Fruit fly (Drosophila melanogaster) whole organism, wandering third instar larva: ENCODE measurements around the gene PIP82.

ENCODE experiments used
- Dfd ChIP-seq: fragments of >200 bp; optimal IDR thresholded peaks from 2 replicates; lab custom pipeline; 2017; ENCODE audit warnings: missing biosample characterization, missing genetic modification characterization
- Hnf4 ChIP-seq: fragments of 200-800 bp; sonication (Bioruptor generic); optimal IDR thresholded peaks from 2 replicates; lab custom pipeline; 2016; ENCODE audit warnings: missing biosample characterization, mild to moderate bottlenecking, missing genetic modification characterization
- Hr78 ChIP-seq: fragments of >200 bp; optimal IDR thresholded peaks from 2 replicates; lab custom pipeline; 2017; ENCODE audit warnings: missing biosample characterization, missing genetic modification characterization
- Jra ChIP-seq: sonication (Bioruptor generic); optimal IDR thresholded peaks from 2 replicates; lab custom pipeline; 2016; ENCODE audit warnings: missing biosample characterization, missing genetic modification characterization
- br ChIP-seq: fragments of 200-800 bp; sonication (Bioruptor generic); optimal IDR thresholded peaks from 2 replicates; lab custom pipeline; 2016; ENCODE audit warnings: missing biosample characterization, missing genetic modification characterization
- brk ChIP-seq: fragments of 200-800 bp; sonication (Bioruptor generic); optimal IDR thresholded peaks from 2 replicates; lab custom pipeline; 2016; ENCODE audit warnings: missing biosample characterization, mild to moderate bottlenecking, missing genetic modification characterization
- foxo ChIP-seq, 2 experiments: fragments of 200-800 bp; sonication (Bioruptor generic); optimal IDR thresholded peaks; 2 replicates in 1 of 2; 3 replicates in 1 of 2; lab custom pipeline; 2016 to 2017; ENCODE audit warnings: missing biosample characterization in 2 of 2, missing genetic modification characterization in 2 of 2
- fru ChIP-seq: fragments of 200-800 bp; sonication (Bioruptor generic); optimal IDR thresholded peaks from 3 replicates; lab custom pipeline; 2016; ENCODE audit warnings: missing biosample characterization, mild to moderate bottlenecking, missing genetic modification characterization
- psq ChIP-seq: fragments of 200-800 bp; sonication (Bioruptor generic); optimal IDR thresholded peaks from 3 replicates; lab custom pipeline; 2017; ENCODE audit warnings: missing biosample characterization, mild to moderate bottlenecking, missing genetic modification characterization, moderate library complexity
- sage ChIP-seq: fragments of 200-800 bp; sonication (Bioruptor generic); optimal IDR thresholded peaks from 2 replicates; lab custom pipeline; 2016; ENCODE audit warnings: missing biosample characterization, mild to moderate bottlenecking, missing genetic modification characterization
- sv ChIP-seq: fragments of 200-800 bp; sonication (Bioruptor generic); optimal IDR thresholded peaks from 3 replicates; lab custom pipeline; 2016; ENCODE audit warnings: missing biosample characterization, missing genetic modification characterization
- usp ChIP-seq: fragments of >200 bp; optimal IDR thresholded peaks from 2 replicates; lab custom pipeline; 2017; ENCODE audit warnings: missing biosample characterization, missing genetic modification characterization

- TF ChIP-seq Hr78 (GFP tag; lab: Kevin White, UChicago) (no peak), Hnf4 (GFP tag; lab: Kevin White, UChicago) (no peak), Jra (GFP tag; lab: Kevin White, UChicago) (no peak), fru (GFP tag; lab: Kevin White, UChicago) (no peak), foxo (GFP tag; optimal IDR thresholded peaks at IDR 0.05; lab: Kevin White, UChicago) (no peak), Dfd (no peak), usp (GFP tag; lab: Kevin White, UChicago) (no peak), sage (GFP tag; lab: Kevin White, UChicago) (no peak), br (GFP tag; lab: Kevin White, UChicago) (no peak), brk (GFP tag; lab: Kevin White, UChicago) (no peak), psq (no peak), sv (GFP tag; lab: Kevin White, UChicago) (no peak)
Observed at dm6 chrX:8521492-8521891, 8.0 kb downstream of the PIP82 start.
